Worm (Caenorhabditis elegans): Measurements from ENCODE around the gene F07C6.6.

F07C6.6 gene

DNA sequence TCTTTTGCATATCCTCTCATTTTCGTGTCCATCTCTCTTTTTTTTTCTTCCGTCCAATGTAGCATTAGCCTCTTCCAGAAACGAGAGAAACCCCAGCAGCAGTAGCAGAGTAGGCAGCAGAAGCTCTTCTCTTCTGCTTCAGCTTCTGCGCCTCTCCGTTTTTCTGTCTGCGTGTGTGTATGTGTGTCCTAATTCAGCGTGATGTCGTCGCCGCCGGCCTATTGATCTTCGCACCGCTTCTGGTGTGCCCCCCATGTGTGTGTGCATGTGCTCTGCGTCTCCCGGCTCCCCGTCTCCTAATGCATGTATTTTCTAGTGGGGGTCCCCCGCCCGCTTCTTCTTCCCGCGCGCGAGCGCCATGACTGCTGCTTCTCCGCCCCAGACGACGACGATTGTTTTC lies 21.2 kb upstream of the F07C6.6 start (continued):
- TF ChIP-seq F33H1.4 (GFP tag; IDR thresholded peaks at IDR 0.05) (no peak), C17E4.6 (GFP tag; IDR thresholded peaks at IDR 0.05) (no peak), nfyb-1 (GFP tag; IDR thresholded peaks at IDR 0.05) (no peak), hlh-26 (GFP tag; conservative IDR thresholded peaks at IDR 0.05) (no peak), akir-1 (GFP tag; optimal IDR thresholded peaks at IDR 0.05) (no peak), somi-1 (GFP tag; optimal IDR thresholded peaks at IDR 0.05) (peak; percentile 3), efl-1 (GFP tag; optimal IDR thresholded peaks at IDR 0.05) (no peak), mcd-1 (GFP tag; IDR thresholded peaks at IDR 0.05) (peak; percentile 39), tlf-1 (GFP tag; optimal IDR thresholded peaks at IDR 0.05) (no peak), sptf-2 (GFP tag; optimal IDR thresholded peaks at IDR 0.05) (no peak), egrh-3 (GFP tag; IDR thresholded peaks at IDR 0.05) (peak; percentile 76), ceh-100 (GFP tag; IDR thresholded peaks at IDR 0.05) (no peak), ztf-26 (tag; optimal IDR thresholded peaks at IDR 0.05) (no peak), K11D2.4 (GFP tag; IDR thresholded peaks at IDR 0.05) (0 out of 2 replicates have a peak, but pooled peaks have one; percentile 40), nhr-120 (GFP tag; IDR thresholded peaks at IDR 0.05) (no peak), attf-6 (GFP tag; IDR thresholded peaks at IDR 0.05) (no peak), bed-2 (GFP tag; IDR thresholded peaks at IDR 0.05) (no peak), T26A5.8 (tag; optimal IDR thresholded peaks at IDR 0.05) (no peak), tbp1 (GFP tag; optimal IDR thresholded peaks at IDR 0.05) (no peak), lin-40 (tag; optimal IDR thresholded peaks at IDR 0.05) (peak; percentile 35), madf-10 (tag; optimal IDR thresholded peaks at IDR 0.05) (peak; percentile 47)

DNA sequence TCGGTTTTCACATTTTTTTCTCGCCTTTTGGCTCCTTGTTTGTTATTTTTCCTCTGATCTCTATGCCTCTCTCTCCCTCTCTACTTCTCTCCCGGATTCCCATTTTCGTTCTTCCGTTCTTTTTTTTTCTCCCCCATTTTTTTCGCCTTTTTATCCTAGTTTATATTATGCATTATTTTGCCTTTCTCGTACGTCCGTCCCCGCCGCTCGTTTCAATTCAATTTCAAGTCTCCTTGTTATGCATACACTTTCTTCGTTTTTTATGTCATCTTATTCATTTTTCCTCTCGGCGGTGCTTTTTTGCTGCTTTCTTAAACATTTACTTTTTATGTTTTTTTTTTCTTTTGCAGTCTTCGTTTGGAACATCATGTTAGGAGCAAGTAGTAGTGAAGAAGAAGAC lies 19.1 kb upstream of the F07C6.6 start, which contains the start of gene unc-31:
TSS of gene unc-31 (plus strand) at position 349 of the 400 bp plus-strand sequence.
- TF ChIP-seq atf-7 (tag; optimal IDR thresholded peaks at IDR 0.05) = no peak
- no peak for TF ChIP-seq lsy-27 (tag; optimal IDR thresholded peaks at IDR 0.05; ENCODE audit: borderline replicate concordance, insufficient read depth)

DNA sequence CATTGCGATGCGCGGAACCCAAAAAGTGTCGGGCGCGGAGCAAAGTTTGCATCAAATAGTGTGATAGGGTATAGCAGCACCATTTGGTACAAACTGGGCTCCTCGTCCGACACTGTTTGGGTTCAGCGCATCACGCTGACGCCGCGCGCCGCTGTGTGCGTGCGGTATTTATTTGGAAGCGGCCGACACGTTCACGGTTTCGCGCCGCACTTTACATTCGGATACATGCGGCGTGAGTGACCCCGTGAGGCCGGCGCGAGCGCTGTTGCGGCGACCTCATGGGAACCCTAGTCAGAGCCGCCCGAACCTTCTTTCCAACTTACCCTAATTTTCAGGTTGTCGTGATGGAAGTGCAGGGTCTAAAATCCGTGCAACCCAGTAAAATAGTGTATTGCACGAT lies 11.6 kb upstream of the F07C6.6 start:
- no peak for TF ChIP-seq snpc-4 (GFP tag; optimal IDR thresholded peaks at IDR 0.05)
- TF ChIP-seq snpc-4 (tag; optimal IDR thresholded peaks at IDR 0.05) = peak in 1 of 4 experiments; percentile 46
- peak; percentile 89 for TF ChIP-seq zfh-2 (GFP tag; conservative IDR thresholded peaks at IDR 0.05)
- peak; percentile 39; the same call in 1 of the 2 replicates for TF ChIP-seq egrh-3 (GFP tag; IDR thresholded peaks at IDR 0.05)
- TF ChIP-seq ets-4 (GFP tag; optimal IDR thresholded peaks at IDR 0.05) = no peak

ce11 chrIV:12781804-12782449 lies 10.7 kb upstream of the F07C6.6 start:
- TF ChIP-seq ztf-3 (GFP tag; optimal IDR thresholded peaks at IDR 0.05) (no peak), dpl-1 (GFP tag; optimal IDR thresholded peaks at IDR 0.05) (no peak), rec-8 (tag; optimal IDR thresholded peaks at IDR 0.05) (no peak), ama-1 (optimal IDR thresholded peaks at IDR 0.05) (no peak), ama-1 (GFP tag; optimal IDR thresholded peaks at IDR 0.05) (no peak), Y95B8A.8 (GFP tag; IDR thresholded peaks at IDR 0.05) (peak; percentile 54; the same call in 1 of the 2 replicates), snpc-4 (GFP tag; optimal IDR thresholded peaks at IDR 0.05) (peak; percentile 91), snpc-4 (tag; optimal IDR thresholded peaks at IDR 0.05) (peak; percentile 91 to 98 (median 94)), ztf-26 (tag; optimal IDR thresholded peaks at IDR 0.05) (no peak), D2030.7 (GFP tag; IDR thresholded peaks at IDR 0.05) (peak; percentile 94), snpc-3.4 (tag; optimal IDR thresholded peaks at IDR 0.05) (peak; percentile 81), T26A5.8 (tag; optimal IDR thresholded peaks at IDR 0.05) (no peak), akir-1 (GFP tag; optimal IDR thresholded peaks at IDR 0.05) (no peak), let-607 (tag; optimal IDR thresholded peaks at IDR 0.05) (no peak), ztf-25 (GFP tag; IDR thresholded peaks at IDR 0.05) (no peak), F57A8.1 (GFP tag; optimal IDR thresholded peaks at IDR 0.05) (no peak), mxl-1 (tag; optimal IDR thresholded peaks at IDR 0.05) (no peak), ztf-18 (tag; optimal IDR thresholded peaks at IDR 0.05) (no peak), T07F8.4 (tag; optimal IDR thresholded peaks at IDR 0.05) (no peak), B0035.1 (tag; optimal IDR thresholded peaks at IDR 0.05) (no peak), chd-7 (tag; optimal IDR thresholded peaks at IDR 0.05) (no peak), die-1 (tag; optimal IDR thresholded peaks at IDR 0.05) (no peak), efl-1 (GFP tag; optimal IDR thresholded peaks at IDR 0.05) (peak; percentile 11)
